Worm (Caenorhabditis elegans) whole organism, young adult: ENCODE results near the gene pap-2.
A peak's percentile ranks its signal among the peaks of the same experiment; 100 is the strongest.

Experiments
- F57C9.4 ChIP-seq: sonication (generic microtip); optimal IDR thresholded peaks from 2 replicates; lab custom pipeline; 2017; ENCODE audit warnings: mild to moderate bottlenecking, missing genetic modification characterization, missing compliant biosample characterization
- K12H6.12 ChIP-seq: fragments of 200-800 bp; sonication (Bioruptor generic); optimal IDR thresholded peaks from 2 replicates; lab custom pipeline; 2018; ENCODE audit warnings: mild to moderate bottlenecking, missing genetic modification characterization, missing compliant biosample characterization
- T07F8.4 ChIP-seq: sonication (generic microtip); optimal IDR thresholded peaks from 2 replicates; lab custom pipeline; 2016; ENCODE audit warnings: mild to moderate bottlenecking, missing genetic modification characterization, moderate library complexity, missing compliant biosample characterization
- Y53F4B.3 ChIP-seq: fragments of 200-800 bp; sonication (Bioruptor generic); IDR thresholded peaks from 2 replicates; pipeline ENCODE4 v1.3.6; 2022; ENCODE audit warnings: missing genetic modification reagents, missing genetic modification characterization, missing compliant biosample characterization
- Y56A3A.18 ChIP-seq: fragments of 200-800 bp; sonication (Bioruptor generic); IDR thresholded peaks from 2 replicates; pipeline ENCODE4 v1.3.6; 2022; ENCODE audit warnings: missing genetic modification reagents, missing genetic modification characterization, missing compliant biosample characterization
- ZK185.1 ChIP-seq: sonication (generic microtip); optimal IDR thresholded peaks from 2 replicates; lab custom pipeline; 2016; ENCODE audit warnings: mild to moderate bottlenecking, missing genetic modification characterization, missing compliant biosample characterization; ENCODE audit not compliant: poor library complexity, severe bottlenecking
- ama-1 ChIP-seq, 3 experiments: fragments of 150-350 bp in 1 of 3; sonication (generic microtip) in 2 of 3; optimal IDR thresholded peaks; 2 replicates each; lab custom pipeline; 2014 to 2018; ENCODE audit warnings: missing biosample characterization in 2 of 3, missing genetic modification characterization in 2 of 3, missing genetic modification reagents in 2 of 3
- atf-7 ChIP-seq: sonication (generic microtip); optimal IDR thresholded peaks from 2 replicates; lab custom pipeline; 2017; ENCODE audit warnings: mild to moderate bottlenecking, missing genetic modification characterization, missing compliant biosample characterization
- attf-3 ChIP-seq: fragments of 200-800 bp; sonication (Bioruptor generic); conservative IDR thresholded peaks from 2 replicates; pipeline ENCODE4 v1.3.6; 2022; ENCODE audit warnings: missing genetic modification reagents, missing genetic modification characterization, missing compliant biosample characterization
- attf-6 ChIP-seq: fragments of 200-800 bp; sonication (Bioruptor generic); IDR thresholded peaks from 2 replicates; pipeline ENCODE4 v1.3.6; 2022; ENCODE audit warnings: missing genetic modification reagents, missing genetic modification characterization, missing compliant biosample characterization
- cebp-1 ChIP-seq, 2 experiments: fragments of 200-800 bp in 1 of 2; sonication (Bioruptor generic) in 1 of 2; sonication (generic microtip) in 1 of 2; IDR thresholded peaks in 1 of 2; optimal IDR thresholded peaks in 1 of 2; 2 replicates each; pipeline versions ENCODE4 v1.3.6 to Lab custom; 2017 to 2022; ENCODE audit warnings: missing compliant biosample characterization in 2 of 2, missing genetic modification characterization in 2 of 2, mild to moderate bottlenecking in 1 of 2, missing genetic modification reagents in 1 of 2, moderate library complexity in 1 of 2
- cebp-2 ChIP-seq: fragments of 200-800 bp; sonication (Bioruptor generic); IDR thresholded peaks from 2 replicates; pipeline ENCODE4 v1.3.6; 2022; ENCODE audit warnings: missing genetic modification characterization, missing compliant biosample characterization
- ceh-27 ChIP-seq: fragments of 200-800 bp; sonication (Bioruptor generic); optimal IDR thresholded peaks from 2 replicates; lab custom pipeline; 2018; ENCODE audit warnings: mild to moderate bottlenecking, missing genetic modification characterization, moderate library complexity, missing compliant biosample characterization
- ceh-58 ChIP-seq: fragments of 200-800 bp; sonication (Bioruptor generic); IDR thresholded peaks from 2 replicates; pipeline ENCODE4 v1.3.6; 2022; ENCODE audit warnings: missing genetic modification characterization, missing compliant biosample characterization
- ceh-91 ChIP-seq: fragments of 200-800 bp; sonication (Bioruptor generic); IDR thresholded peaks from 2 replicates; pipeline ENCODE4 v1.3.6; 2022; ENCODE audit warnings: missing genetic modification reagents, missing genetic modification characterization, missing compliant biosample characterization
- chd-7 ChIP-seq: sonication (generic microtip); optimal IDR thresholded peaks from 2 replicates; lab custom pipeline; 2016; ENCODE audit warnings: mild to moderate bottlenecking, missing genetic modification characterization, moderate library complexity, missing compliant biosample characterization
- dox-1 ChIP-seq: fragments of 200-800 bp; sonication (Bioruptor generic); IDR thresholded peaks from 2 replicates; pipeline ENCODE4 v1.3.6; 2022; ENCODE audit warnings: missing genetic modification reagents, missing genetic modification characterization, missing compliant biosample characterization
- dpl-1 ChIP-seq: fragments of 150-350 bp; optimal IDR thresholded peaks from 2 replicates; lab custom pipeline; 2014; ENCODE audit warnings: missing biosample characterization, missing genetic modification reagents, missing genetic modification characterization
- ekl-4 ChIP-seq: fragments of 200-800 bp; sonication (Bioruptor generic); IDR thresholded peaks from 2 replicates; pipeline ENCODE4 v1.3.6; 2022; ENCODE audit warnings: missing genetic modification reagents, missing genetic modification characterization, missing compliant biosample characterization
- ets-4 ChIP-seq: fragments of 200-800 bp; sonication (Bioruptor generic); optimal IDR thresholded peaks from 2 replicates; lab custom pipeline; 2018; ENCODE audit warnings: mild to moderate bottlenecking, missing genetic modification characterization, missing compliant biosample characterization
- gei-17 ChIP-seq: fragments of 200-800 bp; sonication (Bioruptor generic); optimal IDR thresholded peaks from 2 replicates; lab custom pipeline; 2018; ENCODE audit warnings: mild to moderate bottlenecking, missing genetic modification characterization, missing compliant biosample characterization
- hmg-20 ChIP-seq: fragments of 200-800 bp; sonication (Bioruptor generic); IDR thresholded peaks from 2 replicates; pipeline ENCODE4 v1.3.6; 2022; ENCODE audit warnings: missing genetic modification reagents, missing genetic modification characterization, missing compliant biosample characterization
- lag-1 ChIP-seq: fragments of 200-800 bp; sonication (Bioruptor generic); IDR thresholded peaks from 2 replicates; pipeline ENCODE4 v1.3.6; 2022; ENCODE audit warnings: missing genetic modification reagents, missing genetic modification characterization, missing compliant biosample characterization
- let-526 ChIP-seq: fragments of 200-800 bp; sonication (Bioruptor generic); IDR thresholded peaks from 2 replicates; pipeline ENCODE4 v1.3.6; 2022; ENCODE audit warnings: missing genetic modification reagents, missing genetic modification characterization, missing compliant biosample characterization
- let-607 ChIP-seq, 2 experiments: fragments of 200-800 bp in 1 of 2; sonication (Bioruptor generic) in 1 of 2; sonication (generic microtip) in 1 of 2; optimal IDR thresholded peaks; 2 replicates each; lab custom pipeline; 2016 to 2018; ENCODE audit warnings: mild to moderate bottlenecking in 2 of 2, missing compliant biosample characterization in 2 of 2, missing genetic modification characterization in 2 of 2, moderate library complexity in 2 of 2, missing genotype in 1 of 2
- lin-26 ChIP-seq: fragments of 200-800 bp; sonication (Bioruptor generic); IDR thresholded peaks from 2 replicates; pipeline ENCODE4 v1.3.6; 2022; ENCODE audit warnings: missing genetic modification reagents, missing genetic modification characterization, missing compliant biosample characterization
- lin-35 ChIP-seq, 3 experiments: fragments of 150-350 bp in 2 of 3; sonication (generic microtip) in 1 of 3; optimal IDR thresholded peaks; 2 replicates each; lab custom pipeline; 2014 to 2018; ENCODE audit warnings: missing biosample characterization in 3 of 3, missing genetic modification characterization in 3 of 3, missing genetic modification reagents in 3 of 3
- lin-54 ChIP-seq: fragments of 200-800 bp; sonication (Bioruptor generic); optimal IDR thresholded peaks from 2 replicates; lab custom pipeline; 2018; ENCODE audit warnings: mild to moderate bottlenecking, missing genetic modification characterization, missing compliant biosample characterization
- lsl-1 ChIP-seq: fragments of 200-800 bp; sonication (Bioruptor generic); optimal IDR thresholded peaks from 2 replicates; lab custom pipeline; 2018; ENCODE audit warnings: mild to moderate bottlenecking, missing genetic modification characterization, moderate library complexity, missing compliant biosample characterization
- lsy-27 ChIP-seq: sonication (generic microtip); optimal IDR thresholded peaks from 2 replicates; lab custom pipeline; 2017; ENCODE audit warnings: missing genetic modification characterization, mild to moderate bottlenecking, missing compliant biosample characterization, antibody characterized with exemption, missing genotype, borderline replicate concordance; ENCODE audit not compliant: insufficient read depth
- madf-3 ChIP-seq: fragments of 200-800 bp; sonication (Bioruptor generic); IDR thresholded peaks from 2 replicates; pipeline ENCODE4 v1.3.6; 2022; ENCODE audit warnings: missing genetic modification reagents, missing genetic modification characterization, missing compliant biosample characterization
- mcd-1 ChIP-seq: fragments of 200-800 bp; sonication (Bioruptor generic); IDR thresholded peaks from 2 replicates; pipeline ENCODE4 v1.3.6; 2022; ENCODE audit warnings: missing genetic modification reagents, missing genetic modification characterization, missing compliant biosample characterization
- nfya-2 ChIP-seq: fragments of 200-800 bp; sonication (Bioruptor generic); IDR thresholded peaks from 2 replicates; pipeline ENCODE4 v1.3.6; 2022; ENCODE audit warnings: missing genetic modification reagents, missing genetic modification characterization, missing compliant biosample characterization
- nhr-80 ChIP-seq: sonication (generic microtip); optimal IDR thresholded peaks from 2 replicates; lab custom pipeline; 2016; ENCODE audit warnings: missing genetic modification characterization, missing compliant biosample characterization
- pbrm-1 ChIP-seq: fragments of 200-800 bp; sonication (Bioruptor generic); IDR thresholded peaks from 2 replicates; pipeline ENCODE4 v1.3.6; 2022; ENCODE audit warnings: missing genetic modification reagents, missing genetic modification characterization, missing compliant biosample characterization
- pha-4 ChIP-seq: fragments of 150-350 bp; sonication (generic microtip); optimal IDR thresholded peaks from 2 replicates; lab custom pipeline; 2014; ENCODE audit warnings: missing biosample characterization, missing genetic modification reagents, missing genetic modification characterization
- repo-1 ChIP-seq: sonication (generic microtip); optimal IDR thresholded peaks from 2 replicates; lab custom pipeline; 2017; ENCODE audit warnings: mild to moderate bottlenecking, missing genetic modification characterization, missing compliant biosample characterization
- snpc-1.1 ChIP-seq: sonication (generic microtip); optimal IDR thresholded peaks from 2 replicates; lab custom pipeline; 2017; ENCODE audit warnings: missing genetic modification characterization, mild to moderate bottlenecking, missing compliant biosample characterization, antibody characterized with exemption, moderate library complexity, missing genotype, missing genetic modification reagents; ENCODE audit not compliant: insufficient read depth
- somi-1 ChIP-seq: fragments of 200-800 bp; sonication (Bioruptor generic); optimal IDR thresholded peaks from 2 replicates; lab custom pipeline; 2018; ENCODE audit warnings: mild to moderate bottlenecking, missing genetic modification characterization, missing compliant biosample characterization
- sptf-2 ChIP-seq: fragments of 200-800 bp; sonication (Bioruptor generic); optimal IDR thresholded peaks from 2 replicates; lab custom pipeline; 2018; ENCODE audit warnings: mild to moderate bottlenecking, missing genetic modification characterization, missing compliant biosample characterization
- tbp1 ChIP-seq: fragments of 200-800 bp; sonication (Bioruptor generic); optimal IDR thresholded peaks from 2 replicates; lab custom pipeline; 2018; ENCODE audit warnings: mild to moderate bottlenecking, missing genetic modification characterization, missing compliant biosample characterization
- tbx-9 ChIP-seq: sonication (generic microtip); optimal IDR thresholded peaks from 2 replicates; lab custom pipeline; 2016; ENCODE audit warnings: borderline replicate concordance, missing genetic modification characterization, inconsistent platforms, missing compliant biosample characterization
- unc-62 ChIP-seq: fragments of 150-350 bp; optimal IDR thresholded peaks from 2 replicates; lab custom pipeline; 2014; ENCODE audit warnings: missing biosample characterization, missing genetic modification reagents, missing genetic modification characterization
- ztf-25 ChIP-seq: fragments of 200-800 bp; sonication (Bioruptor generic); IDR thresholded peaks from 2 replicates; pipeline ENCODE4 v1.3.6; 2022; ENCODE audit warnings: missing genetic modification reagents, missing genetic modification characterization, missing compliant biosample characterization

The pap-2 gene

DNA sequence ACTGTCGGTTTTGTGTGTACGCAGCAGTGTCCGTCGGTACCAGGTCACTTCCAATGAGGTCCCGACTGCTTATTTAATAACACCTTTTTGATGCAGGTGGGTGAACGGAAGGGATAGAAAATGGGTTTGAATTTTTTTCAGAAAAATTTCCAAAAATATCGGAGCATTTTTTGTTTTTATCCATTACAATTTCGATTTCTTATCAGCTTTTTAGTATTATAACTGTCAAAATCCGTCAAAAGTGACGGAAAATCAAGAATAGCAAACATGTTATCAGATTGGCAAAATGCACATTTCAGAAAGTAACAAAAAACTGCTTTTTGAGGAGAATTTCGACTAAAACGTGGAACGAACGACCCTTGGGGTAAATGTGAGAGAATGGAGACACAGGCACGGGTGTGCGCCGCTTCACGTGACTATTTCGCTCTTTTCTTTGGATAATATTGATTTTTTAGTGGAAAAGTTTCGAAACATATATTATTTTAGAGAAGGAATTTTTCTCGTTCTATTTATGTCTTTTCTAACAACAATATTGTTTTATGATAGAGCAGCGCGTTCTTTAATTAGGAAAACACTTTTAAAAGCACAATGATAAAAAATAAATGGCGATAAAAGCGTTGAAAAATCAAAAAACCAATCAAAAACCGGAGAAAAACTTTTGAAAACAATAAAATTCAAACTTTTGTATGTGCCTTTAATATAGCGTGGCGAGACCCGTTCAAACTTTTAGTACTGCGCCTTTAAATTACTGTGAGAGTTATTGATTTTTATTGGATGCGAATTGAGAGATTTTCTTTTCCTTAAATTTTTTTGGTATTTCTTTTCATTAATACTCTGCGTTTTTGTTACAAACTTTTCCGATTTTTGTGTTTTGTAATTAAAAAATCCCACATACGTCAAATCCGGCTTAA lies 38.0 kb upstream of the pap-2 start, which contains the start of gene sqv-8 (continued):
- TF ChIP-seq ztf-25 (no peak), snpc-1.1 (no peak), attf-6 (GFP tag; lab: Robert Waterston, UW) (no peak), let-526 (GFP tag; lab: Robert Waterston, UW) (no peak), sptf-2 (no peak), Y53F4B.3 (GFP tag; lab: Robert Waterston, UW) (no peak), nfya-2 (GFP tag; lab: Robert Waterston, UW) (no peak), tbp1 (GFP tag; lab: Kevin White, UChicago) (no peak), lin-35 (GFP tag; optimal IDR thresholded peaks at IDR 0.05; lab: Kevin White, UChicago) (no peak), Y56A3A.18 (no peak), lag-1 (GFP tag; lab: Robert Waterston, UW) (no peak), repo-1 (tag; lab: Kevin White, UChicago) (no peak)

DNA sequence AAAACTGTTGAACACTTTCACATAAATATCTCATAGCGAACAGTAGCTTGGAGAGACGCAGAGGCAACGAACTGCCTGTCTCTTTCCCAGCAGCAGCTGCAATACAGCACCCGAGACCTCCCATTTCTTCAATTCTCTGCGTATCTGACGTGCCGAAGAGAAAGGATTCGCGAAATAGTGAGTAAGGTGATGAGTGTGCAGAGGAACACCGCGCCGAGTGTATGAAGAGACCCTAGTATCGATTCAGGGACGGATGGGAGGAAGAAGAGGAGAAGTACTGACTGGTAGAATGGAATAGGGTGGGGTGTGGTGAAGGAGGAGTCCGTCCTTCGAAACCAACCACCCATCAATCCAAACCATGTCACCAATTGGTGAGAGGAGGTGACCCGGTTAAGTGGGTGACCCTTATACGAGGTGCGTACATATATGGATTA lies 36.9 kb upstream of the pap-2 start:
- TF ChIP-seq lsl-1 (GFP tag; lab: Kevin White, UChicago) (no peak), atf-7 (no peak), gei-17 (GFP tag; lab: Kevin White, UChicago) (peak; percentile 18), dox-1 (GFP tag; lab: Robert Waterston, UW) (peak; percentile 58; the same call in 1 of the 2 replicates), dpl-1 (GFP tag; lab: Kevin White, UChicago) (no peak), pha-4 (tag; lab: Kevin White, UChicago) (no peak), somi-1 (GFP tag; lab: Kevin White, UChicago) (peak; percentile 48), madf-3 (GFP tag; lab: Robert Waterston, UW) (no peak), ceh-27 (peak; percentile 70), lin-26 (GFP tag; lab: Robert Waterston, UW) (peak; percentile 68; the same call in 1 of the 2 replicates), ceh-91 (GFP tag; lab: Robert Waterston, UW) (no peak), lin-54 (peak; percentile 37), ama-1 (optimal IDR thresholded peaks at IDR 0.05; lab: Kevin White, UChicago) (no peak), ama-1 (GFP tag; optimal IDR thresholded peaks at IDR 0.05; lab: Kevin White, UChicago) (no peak), ceh-58 (GFP tag; lab: Robert Waterston, UW) (no peak), nhr-80 (tag; lab: Kevin White, UChicago) (peak; percentile 41), T07F8.4 (no peak), tbx-9 (tag; lab: Kevin White, UChicago) (no peak), let-607 (tag; optimal IDR thresholded peaks at IDR 0.05; lab: Kevin White, UChicago) (no peak), Y53F4B.3 (GFP tag; lab: Robert Waterston, UW) (no peak), cebp-1 (GFP tag; IDR thresholded peaks at IDR 0.05; lab: Robert Waterston, UW) (no peak), cebp-1 (tag; optimal IDR thresholded peaks at IDR 0.05; lab: Kevin White, UChicago) (peak; percentile 64), K12H6.12 (tag; lab: Kevin White, UChicago) (peak; percentile 61), chd-7 (tag; lab: Kevin White, UChicago) (peak; percentile 45), attf-3 (GFP tag; lab: Robert Waterston, UW) (peak; percentile 26; the same call in 1 of the 2 replicates), F57C9.4 (tag; lab: Kevin White, UChicago) (no peak), mcd-1 (GFP tag; lab: Robert Waterston, UW) (peak; percentile 60), ZK185.1 (tag; lab: Kevin White, UChicago) (no peak), cebp-2 (GFP tag; lab: Robert Waterston, UW) (no peak), ets-4 (GFP tag; lab: Kevin White, UChicago) (no peak), pbrm-1 (GFP tag; lab: Robert Waterston, UW) (peak; percentile 21; the same call in 1 of the 2 replicates), unc-62 (GFP tag; lab: Kevin White, UChicago) (peak; percentile 7), ekl-4 (GFP tag; lab: Robert Waterston, UW) (no peak), hmg-20 (GFP tag; lab: Robert Waterston, UW) (no peak), lsy-27 (tag; lab: Kevin White, UChicago) (no peak)
